Fruit fly (Drosophila melanogaster) whole organism, embryonic: Measurements from ENCODE around the gene CG32819.

Experiments used
- Abd-B ChIP-seq: fragments of 200-800 bp; sonication (Bioruptor generic); optimal IDR thresholded peaks from 2 replicates; lab custom pipeline; 2018; ENCODE audit warnings: missing biosample characterization, mild to moderate bottlenecking, missing genetic modification characterization, moderate library complexity
- CG10147 ChIP-seq: fragments of 200-800 bp; sonication (Bioruptor generic); optimal IDR thresholded peaks from 2 replicates; lab custom pipeline; 2019; ENCODE audit warnings: missing biosample characterization, mild to moderate bottlenecking, missing genetic modification characterization, moderate library complexity
- CG11093 ChIP-seq: fragments of 200-800 bp; sonication (Bioruptor generic); IDR thresholded peaks from 3 replicates; pipeline ENCODE4 v1.3.6; 2022; ENCODE audit warnings: missing biosample characterization, missing genetic modification characterization
- CG11696 ChIP-seq: fragments of 200-800 bp; sonication (Bioruptor generic); IDR thresholded peaks from 2 replicates; pipeline ENCODE4 v1.3.6; 2022; ENCODE audit warnings: missing biosample characterization, missing genetic modification characterization
- CG13287 ChIP-seq: fragments of 200-800 bp; sonication (Bioruptor generic); IDR thresholded peaks from 2 replicates; pipeline ENCODE4 v1.3.6; 2022; ENCODE audit warnings: missing biosample characterization, missing genetic modification characterization; ENCODE audit not compliant: partially characterized antibody
- CG13894 ChIP-seq: fragments of 200-800 bp; sonication (Bioruptor generic); optimal IDR thresholded peaks from 3 replicates; lab custom pipeline; 2018; ENCODE audit warnings: missing biosample characterization, mild to moderate bottlenecking, missing genetic modification characterization, moderate library complexity
- CG14050 ChIP-seq: fragments of 200-800 bp; sonication (Bioruptor generic); IDR thresholded peaks from 3 replicates; pipeline ENCODE4 v1.3.6; 2022; ENCODE audit warnings: missing biosample characterization, missing genetic modification characterization
- CG18011 ChIP-seq: fragments of 200-800 bp; sonication (Bioruptor generic); optimal IDR thresholded peaks from 2 replicates; lab custom pipeline; 2017; ENCODE audit warnings: missing biosample characterization, missing genetic modification characterization, mild to moderate bottlenecking, moderate library complexity, missing genotype
- CG18476 ChIP-seq: fragments of 200-800 bp; sonication (Bioruptor generic); optimal IDR thresholded peaks from 2 replicates; lab custom pipeline; 2016; ENCODE audit warnings: missing biosample characterization, mild to moderate bottlenecking, missing genetic modification characterization
- CG2202 ChIP-seq: fragments of 200-800 bp; sonication (Bioruptor generic); optimal IDR thresholded peaks from 2 replicates; lab custom pipeline; 2018; ENCODE audit warnings: missing biosample characterization, mild to moderate bottlenecking, missing genetic modification characterization
- CG30431 ChIP-seq: fragments of 200-800 bp; sonication (Bioruptor generic); optimal IDR thresholded peaks from 2 replicates; lab custom pipeline; 2017; ENCODE audit warnings: missing biosample characterization, missing genetic modification characterization
- CG31224 ChIP-seq: fragments of 200-800 bp; sonication (Bioruptor generic); IDR thresholded peaks from 2 replicates; pipeline ENCODE4 v1.3.6; 2022; ENCODE audit warnings: missing biosample characterization, missing genetic modification characterization
- CG43689 ChIP-seq: fragments of 200-800 bp; sonication (Bioruptor generic); IDR thresholded peaks from 2 replicates; pipeline ENCODE4 v1.3.6; 2022; ENCODE audit warnings: missing biosample characterization, missing genetic modification characterization
- CG6175 ChIP-seq: fragments of 200-800 bp; sonication (Bioruptor generic); IDR thresholded peaks from 3 replicates; pipeline ENCODE4 v1.3.6; 2022; ENCODE audit warnings: missing biosample characterization, missing genetic modification characterization
- CG6854 ChIP-seq: fragments of 200-800 bp; sonication (Bioruptor generic); optimal IDR thresholded peaks from 3 replicates; lab custom pipeline; 2017; ENCODE audit warnings: missing biosample characterization, mild to moderate bottlenecking, missing genetic modification characterization
- CG7372 ChIP-seq: fragments of 200-800 bp; sonication (Bioruptor generic); IDR thresholded peaks from 2 replicates; pipeline ENCODE4 v1.3.6; 2022; ENCODE audit warnings: missing biosample characterization, missing genetic modification characterization
- CG7745 ChIP-seq: fragments of 200-800 bp; sonication (Bioruptor generic); optimal IDR thresholded peaks from 2 replicates; lab custom pipeline; 2018; ENCODE audit warnings: missing biosample characterization, mild to moderate bottlenecking, missing genetic modification characterization, moderate library complexity
- CG8388 ChIP-seq: fragments of 200-800 bp; sonication (Bioruptor generic); optimal IDR thresholded peaks from 2 replicates; lab custom pipeline; 2019; ENCODE audit warnings: missing biosample characterization, mild to moderate bottlenecking, missing genetic modification characterization, moderate library complexity
- CG8765 ChIP-seq: fragments of 200-800 bp; sonication (Bioruptor generic); IDR thresholded peaks from 2 replicates; pipeline ENCODE4 v1.3.6; 2022; ENCODE audit warnings: missing biosample characterization, missing genetic modification characterization
- CG9876 ChIP-seq: fragments of 200-800 bp; sonication (Bioruptor generic); optimal IDR thresholded peaks from 2 replicates; lab custom pipeline; 2016; ENCODE audit warnings: missing biosample characterization, missing genetic modification characterization
- CTCF ChIP-seq: fragments of 200-800 bp; sonication (Bioruptor generic); optimal IDR thresholded peaks from 2 replicates; lab custom pipeline; 2017; ENCODE audit warnings: missing biosample characterization, mild to moderate bottlenecking, missing genetic modification characterization, moderate library complexity
- D ChIP-seq, 2 experiments: fragments of 200-800 bp in 1 of 2; fragments of >200 bp in 1 of 2; sonication (Bioruptor generic) in 1 of 2; optimal IDR thresholded peaks; 2 replicates in 1 of 2; 3 replicates in 1 of 2; lab custom pipeline; 2017; ENCODE audit warnings: mild to moderate bottlenecking in 1 of 2, missing biosample characterization in 1 of 2, missing genetic modification characterization in 1 of 2, missing genetic modification reagents in 1 of 2
- Fer1 ChIP-seq: fragments of 200-800 bp; sonication (Bioruptor generic); optimal IDR thresholded peaks from 2 replicates; lab custom pipeline; 2017; ENCODE audit warnings: missing biosample characterization, mild to moderate bottlenecking, missing genetic modification characterization
- Fer2 ChIP-seq: fragments of 200-800 bp; sonication (Bioruptor generic); optimal IDR thresholded peaks from 2 replicates; lab custom pipeline; 2018; ENCODE audit warnings: missing biosample characterization, mild to moderate bottlenecking, missing genetic modification characterization, moderate library complexity
- Hand ChIP-seq: fragments of 200-800 bp; sonication (Bioruptor generic); optimal IDR thresholded peaks from 2 replicates; lab custom pipeline; 2017; ENCODE audit warnings: mild to moderate bottlenecking, missing biosample characterization, missing genetic modification reagents, missing genetic modification characterization
- Hr3 ChIP-seq: fragments of 200-800 bp; sonication (Bioruptor generic); optimal IDR thresholded peaks from 3 replicates; lab custom pipeline; 2016; ENCODE audit warnings: missing biosample characterization, missing genetic modification characterization
- Hr39 ChIP-seq: fragments of >200 bp; optimal IDR thresholded peaks from 2 replicates; lab custom pipeline; 2017
- Lim3 ChIP-seq: fragments of 200-800 bp; sonication (Bioruptor generic); IDR thresholded peaks from 2 replicates; pipeline ENCODE4 v1.3.6; 2022; ENCODE audit warnings: missing biosample characterization, missing genetic modification characterization
- NC2β ChIP-seq: fragments of 200-800 bp; sonication (Bioruptor generic); optimal IDR thresholded peaks from 2 replicates; lab custom pipeline; 2016; ENCODE audit warnings: missing biosample characterization, missing genetic modification characterization
- Oli ChIP-seq: fragments of 200-800 bp; sonication (Bioruptor generic); optimal IDR thresholded peaks from 2 replicates; lab custom pipeline; 2018; ENCODE audit warnings: missing biosample characterization, mild to moderate bottlenecking, missing genetic modification characterization, moderate library complexity
- Poxn ChIP-seq: fragments of 200-800 bp; sonication (Bioruptor generic); IDR thresholded peaks from 2 replicates; pipeline ENCODE4 v1.3.6; 2022; ENCODE audit warnings: missing biosample characterization, missing genetic modification characterization
- Rx ChIP-seq: fragments of 200-800 bp; sonication (Bioruptor generic); IDR thresholded peaks from 2 replicates; pipeline ENCODE4 v1.3.6; 2022; ENCODE audit warnings: missing biosample characterization, missing genetic modification characterization
- Sry-β ChIP-seq: fragments of 200-800 bp; sonication (Bioruptor generic); optimal IDR thresholded peaks from 2 replicates; lab custom pipeline; 2018; ENCODE audit warnings: missing biosample characterization, mild to moderate bottlenecking, missing genetic modification characterization, moderate library complexity
- Stat92E ChIP-seq, 3 experiments: fragments of >200 bp in 2 of 3; fragments of 200-800 bp in 1 of 3; sonication (Bioruptor generic) in 1 of 3; optimal IDR thresholded peaks; 2 replicates each; lab custom pipeline; 2017 to 2019; ENCODE audit warnings: missing biosample characterization in 3 of 3, missing genetic modification characterization in 3 of 3, mild to moderate bottlenecking in 1 of 3, moderate library complexity in 1 of 3
- aop ChIP-seq: fragments of 200-800 bp; sonication (Bioruptor generic); IDR thresholded peaks from 2 replicates; pipeline ENCODE4 v1.3.6; 2022; ENCODE audit warnings: missing biosample characterization, missing genetic modification characterization
- br ChIP-seq: fragments of >200 bp; optimal IDR thresholded peaks from 2 replicates; lab custom pipeline; 2017
- chinmo ChIP-seq: fragments of 200-800 bp; sonication (Bioruptor generic); IDR thresholded peaks from 4 replicates; pipeline ENCODE4 v1.3.6; 2022; ENCODE audit warnings: missing biosample characterization, missing genetic modification characterization; ENCODE audit not compliant: partially characterized antibody
- dm ChIP-seq: fragments of 200-800 bp; sonication (Bioruptor generic); optimal IDR thresholded peaks from 3 replicates; lab custom pipeline; 2016; ENCODE audit warnings: missing biosample characterization, missing genetic modification characterization
- gem ChIP-seq: fragments of 200-800 bp; sonication (Bioruptor generic); optimal IDR thresholded peaks from 2 replicates; lab custom pipeline; 2019; ENCODE audit warnings: missing biosample characterization, mild to moderate bottlenecking, missing genetic modification characterization, moderate library complexity
- grn ChIP-seq: fragments of 200-800 bp; sonication (Bioruptor generic); optimal IDR thresholded peaks from 3 replicates; lab custom pipeline; 2017; ENCODE audit warnings: missing biosample characterization, missing genetic modification characterization
- hth ChIP-seq: fragments of >200 bp; optimal IDR thresholded peaks from 2 replicates; lab custom pipeline; 2017; ENCODE audit warnings: inconsistent platforms
- knrl ChIP-seq: fragments of 200-800 bp; sonication (Bioruptor generic); IDR thresholded peaks from 3 replicates; pipeline ENCODE4 v1.3.6; 2022; ENCODE audit warnings: missing biosample characterization, missing genetic modification characterization; ENCODE audit not compliant: partially characterized antibody
- lilli ChIP-seq: fragments of 200-800 bp; sonication (Bioruptor generic); optimal IDR thresholded peaks from 3 replicates; lab custom pipeline; 2016; ENCODE audit warnings: missing biosample characterization, missing genetic modification characterization
- mam ChIP-seq: fragments of 200-800 bp; sonication (Bioruptor generic); optimal IDR thresholded peaks from 3 replicates; lab custom pipeline; 2016; ENCODE audit warnings: missing biosample characterization, missing genetic modification characterization
- pros ChIP-seq: fragments of 200-800 bp; sonication (Bioruptor generic); optimal IDR thresholded peaks from 3 replicates; lab custom pipeline; 2019; ENCODE audit warnings: missing biosample characterization, mild to moderate bottlenecking, missing genetic modification characterization, moderate library complexity
- seq ChIP-seq: fragments of 200-800 bp; sonication (Bioruptor generic); IDR thresholded peaks from 2 replicates; pipeline ENCODE4 v1.3.6; 2022; ENCODE audit warnings: missing biosample characterization, missing genetic modification characterization
- slou ChIP-seq: fragments of 200-800 bp; sonication (Bioruptor generic); optimal IDR thresholded peaks from 3 replicates; lab custom pipeline; 2016; ENCODE audit warnings: missing biosample characterization, missing genetic modification characterization
- sr ChIP-seq: fragments of 200-800 bp; sonication (Bioruptor generic); IDR thresholded peaks from 3 replicates; pipeline ENCODE4 v1.3.6; 2022; ENCODE audit warnings: missing biosample characterization, missing genetic modification characterization
- trem ChIP-seq: fragments of 200-800 bp; optimal IDR thresholded peaks from 3 replicates; lab custom pipeline; 2019; ENCODE audit warnings: missing biosample characterization, mild to moderate bottlenecking, missing genetic modification characterization, moderate library complexity
- vnd ChIP-seq: fragments of 200-800 bp; sonication (Bioruptor generic); IDR thresholded peaks from 3 replicates; pipeline ENCODE4 v1.3.6; 2022; ENCODE audit warnings: missing biosample characterization, missing genetic modification characterization; ENCODE audit not compliant: partially characterized antibody
- zen ChIP-seq: fragments of 200-800 bp; sonication (Bioruptor generic); optimal IDR thresholded peaks from 3 replicates; lab custom pipeline; 2018; ENCODE audit warnings: missing biosample characterization, mild to moderate bottlenecking, missing genetic modification characterization, moderate library complexity

The CG32819 gene

dm6 chrX:21593907-21594306, 27.0 kb downstream of the CG32819 start (continued):
- TF ChIP-seq Hr39 (lab: Kevin White, UChicago) (no peak), Abd-B (GFP tag; lab: Kevin White, UChicago) (peak; percentile 82), aop (GFP tag; lab: Robert Waterston, UW) (0 out of 2 replicates have a peak, but pooled peaks have one; percentile 34), CG6854 (peak; percentile 38), chinmo (GFP tag; lab: Robert Waterston, UW) (no peak), Fer1 (GFP tag; lab: Kevin White, UChicago) (peak; percentile 53), seq (0 out of 2 replicates have a peak, but pooled peaks have one; percentile 40), D (optimal IDR thresholded peaks at IDR 0.05; lab: Kevin White, UChicago) (no peak), D (GFP tag; optimal IDR thresholded peaks at IDR 0.05; lab: Kevin White, UChicago) (peak; percentile 90), CG7372 (GFP tag; lab: Robert Waterston, UW) (peak; percentile 71), CG31224 (GFP tag; lab: Robert Waterston, UW) (peak; percentile 50; the same call in 1 of the 2 replicates), Oli (tag; lab: Kevin White, UChicago) (peak; percentile 85), mam (peak; percentile 79), CG7745 (no peak), CG18476 (GFP tag; lab: Kevin White, UChicago) (peak; percentile 67), br (no peak), CG9876 (peak; percentile 50), Lim3 (peak; percentile 57; the same call in 1 of the 2 replicates), Poxn (no peak), Rx (peak; percentile 75), sr (peak; percentile 55; the same call in 2 of the 3 replicates), NC2β (GFP tag; lab: Kevin White, UChicago) (peak; percentile 81), CTCF (GFP tag; lab: Kevin White, UChicago) (peak; percentile 43), CG43689 (GFP tag; lab: Robert Waterston, UW) (no peak), lilli (GFP tag; lab: Kevin White, UChicago) (peak; percentile 65), CG8765 (GFP tag; lab: Robert Waterston, UW) (peak; percentile 85), pros (no peak), CG11696 (GFP tag; lab: Robert Waterston, UW) (peak; percentile 63; the same call in 1 of the 2 replicates), CG11093 (GFP tag; lab: Robert Waterston, UW) (peak; percentile 81), Fer2 (tag; lab: Kevin White, UChicago) (peak; percentile 44), Stat92E (GFP tag; optimal IDR thresholded peaks at IDR 0.05; lab: Kevin White, UChicago) (no peak), vnd (GFP tag; lab: Robert Waterston, UW) (no peak), CG8388 (GFP tag; lab: Kevin White, UChicago) (peak; percentile 83), grn (no peak), Hand (GFP tag; lab: Kevin White, UChicago) (peak; percentile 7), zen (tag; lab: Kevin White, UChicago) (peak; percentile 94), slou (GFP tag; lab: Kevin White, UChicago) (peak; percentile 46), CG13287 (GFP tag; lab: Robert Waterston, UW) (no peak), hth (no peak), CG14050 (GFP tag; lab: Robert Waterston, UW) (peak; percentile 60; the same call in 2 of the 3 replicates), CG18011 (peak; percentile 31), dm (peak; percentile 55), Hr3 (GFP tag; lab: Kevin White, UChicago) (peak; percentile 78), gem (tag; lab: Kevin White, UChicago) (peak; percentile 90), CG13894 (no peak), CG30431 (GFP tag; lab: Kevin White, UChicago) (peak; percentile 76), CG6175 (GFP tag; lab: Robert Waterston, UW) (no peak), CG2202 (tag; lab: Kevin White, UChicago) (peak; percentile 71), Sry-β (peak; percentile 49), knrl (GFP tag; lab: Robert Waterston, UW) (no peak), CG10147 (GFP tag; lab: Kevin White, UChicago) (peak; percentile 56), trem (tag; lab: Kevin White, UChicago) (peak; percentile 86)
